Fruit fly (Drosophila melanogaster): ENCODE results near the gene CG46270.

DNA sequence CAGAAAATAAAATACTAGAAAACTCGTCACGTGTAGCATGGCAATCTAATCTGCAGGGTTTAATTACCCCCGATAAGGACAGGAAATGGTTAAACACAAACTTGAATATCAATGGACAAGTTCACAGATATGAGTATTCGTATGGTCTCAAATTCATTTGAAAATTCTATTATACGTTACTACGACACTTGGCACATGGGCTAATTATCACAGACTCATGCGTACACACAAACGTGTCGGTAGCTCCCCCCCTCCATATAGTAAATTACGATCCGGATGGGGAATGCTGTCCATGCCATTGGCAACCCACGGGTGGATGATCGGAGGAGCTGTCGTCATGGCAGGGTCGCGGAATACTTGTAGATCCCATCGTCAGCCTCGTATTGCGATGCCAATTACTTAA, 33.9 kb downstream of the CG46270 start:
- TF ChIP-seq CG8478 (optimal IDR thresholded peaks at IDR 0.05) (no peak), CTCF (optimal IDR thresholded peaks at IDR 0.05) (no peak)

Data from S2 (cell line).